Fruit fly (Drosophila melanogaster) whole organism, embryonic: Measurements from ENCODE around the gene yellow-e3.

Experiments
- Abd-B ChIP-seq: fragments of 200-800 bp; sonication (Bioruptor generic); optimal IDR thresholded peaks from 2 replicates; lab custom pipeline; 2018; ENCODE audit warnings: missing biosample characterization, mild to moderate bottlenecking, missing genetic modification characterization, moderate library complexity
- Adf1 ChIP-seq: fragments of 200-800 bp; sonication (Bioruptor generic); IDR thresholded peaks from 2 replicates; pipeline ENCODE4 v1.3.6; 2022; ENCODE audit warnings: missing biosample characterization, missing genetic modification characterization
- Asciz ChIP-seq: fragments of 200-800 bp; sonication (Bioruptor generic); optimal IDR thresholded peaks from 2 replicates; lab custom pipeline; 2017; ENCODE audit warnings: missing biosample characterization, mild to moderate bottlenecking, missing genetic modification characterization, missing genetic modification reagents
- Blimp-1 ChIP-seq: fragments of 200-800 bp; sonication (Bioruptor generic); optimal IDR thresholded peaks from 3 replicates; lab custom pipeline; 2018; ENCODE audit warnings: missing biosample characterization, missing genetic modification characterization, mild to moderate bottlenecking, moderate library complexity, missing genetic modification reagents
- CG10267 ChIP-seq: fragments of 200-800 bp; sonication (Bioruptor generic); optimal IDR thresholded peaks from 2 replicates; lab custom pipeline; 2018; ENCODE audit warnings: missing biosample characterization, mild to moderate bottlenecking, missing genetic modification characterization, moderate library complexity
- CG11456 ChIP-seq: fragments of 200-800 bp; sonication (Bioruptor generic); IDR thresholded peaks from 3 replicates; pipeline ENCODE4 v1.3.6; 2022; ENCODE audit warnings: missing biosample characterization, missing genetic modification characterization
- CG13894 ChIP-seq: fragments of 200-800 bp; sonication (Bioruptor generic); optimal IDR thresholded peaks from 3 replicates; lab custom pipeline; 2018; ENCODE audit warnings: missing biosample characterization, mild to moderate bottlenecking, missing genetic modification characterization, moderate library complexity
- CG1647 ChIP-seq: fragments of 200-800 bp; sonication (Bioruptor generic); optimal IDR thresholded peaks from 3 replicates; lab custom pipeline; 2016; ENCODE audit warnings: missing biosample characterization, missing genetic modification characterization
- CG17361 ChIP-seq: fragments of 200-800 bp; sonication (Bioruptor generic); IDR thresholded peaks from 3 replicates; pipeline ENCODE4 v1.3.6; 2022; ENCODE audit warnings: missing biosample characterization, missing genetic modification characterization
- CG17802 ChIP-seq: fragments of 200-800 bp; sonication (Bioruptor generic); optimal IDR thresholded peaks from 2 replicates; lab custom pipeline; 2018; ENCODE audit warnings: missing biosample characterization, mild to moderate bottlenecking, missing genetic modification characterization, moderate library complexity
- CG30020 ChIP-seq: fragments of 200-800 bp; optimal IDR thresholded peaks from 2 replicates; lab custom pipeline; 2019; ENCODE audit warnings: missing biosample characterization, mild to moderate bottlenecking, missing genetic modification characterization, moderate library complexity
- CG3281 ChIP-seq: fragments of 200-800 bp; sonication (Bioruptor generic); optimal IDR thresholded peaks from 3 replicates; lab custom pipeline; 2017; ENCODE audit warnings: missing biosample characterization, mild to moderate bottlenecking, missing genetic modification characterization
- CG3838 ChIP-seq: fragments of 200-800 bp; sonication (Bioruptor generic); optimal IDR thresholded peaks from 3 replicates; lab custom pipeline; 2016; ENCODE audit warnings: missing biosample characterization, missing genetic modification characterization
- CG5245 ChIP-seq: fragments of 200-800 bp; sonication (Bioruptor generic); optimal IDR thresholded peaks from 3 replicates; lab custom pipeline; 2016; ENCODE audit warnings: missing biosample characterization, missing genetic modification characterization
- CG5953 ChIP-seq: fragments of 200-800 bp; sonication (Bioruptor generic); IDR thresholded peaks from 2 replicates; pipeline ENCODE4 v1.3.6; 2022; ENCODE audit warnings: missing biosample characterization, missing genetic modification characterization
- CG6175 ChIP-seq: fragments of 200-800 bp; sonication (Bioruptor generic); IDR thresholded peaks from 3 replicates; pipeline ENCODE4 v1.3.6; 2022; ENCODE audit warnings: missing biosample characterization, missing genetic modification characterization
- CG6254 ChIP-seq: fragments of 200-800 bp; sonication (Bioruptor generic); optimal IDR thresholded peaks from 3 replicates; lab custom pipeline; 2017; ENCODE audit warnings: mild to moderate bottlenecking, missing biosample characterization, missing genetic modification reagents, missing genetic modification characterization
- CG7928 ChIP-seq: fragments of 200-800 bp; sonication (Bioruptor generic); optimal IDR thresholded peaks from 2 replicates; lab custom pipeline; 2017; ENCODE audit warnings: missing biosample characterization, mild to moderate bottlenecking, missing genetic modification characterization
- CG8290 ChIP-seq, 3 experiments: fragments of 200-800 bp; sonication (Bioruptor generic); optimal IDR thresholded peaks; 2 replicates each; lab custom pipeline; 2016 to 2019; ENCODE audit warnings: missing biosample characterization in 3 of 3, missing genetic modification characterization in 3 of 3, mild to moderate bottlenecking in 2 of 3, moderate library complexity in 1 of 3
- CG9609 ChIP-seq: fragments of 200-800 bp; sonication (Bioruptor generic); optimal IDR thresholded peaks from 3 replicates; lab custom pipeline; 2016; ENCODE audit warnings: missing biosample characterization, missing genetic modification characterization
- CTCF ChIP-seq: fragments of 200-800 bp; sonication (Bioruptor generic); optimal IDR thresholded peaks from 2 replicates; lab custom pipeline; 2017; ENCODE audit warnings: missing biosample characterization, mild to moderate bottlenecking, missing genetic modification characterization, moderate library complexity
- D ChIP-seq, 2 experiments: fragments of 200-800 bp in 1 of 2; fragments of >200 bp in 1 of 2; sonication (Bioruptor generic) in 1 of 2; optimal IDR thresholded peaks; 2 replicates in 1 of 2; 3 replicates in 1 of 2; lab custom pipeline; 2017; ENCODE audit warnings: mild to moderate bottlenecking in 1 of 2, missing biosample characterization in 1 of 2, missing genetic modification characterization in 1 of 2, missing genetic modification reagents in 1 of 2
- Dek ChIP-seq: fragments of 200-800 bp; sonication (Bioruptor generic); optimal IDR thresholded peaks from 3 replicates; lab custom pipeline; 2019; ENCODE audit warnings: missing biosample characterization, mild to moderate bottlenecking, missing genetic modification characterization, moderate library complexity
- Dip3 ChIP-seq: fragments of 200-800 bp; sonication (Bioruptor generic); optimal IDR thresholded peaks from 3 replicates; lab custom pipeline; 2016; ENCODE audit warnings: missing biosample characterization, missing genetic modification characterization
- Doc3 ChIP-seq: fragments of 200-800 bp; sonication (Bioruptor generic); IDR thresholded peaks from 3 replicates; pipeline ENCODE4 v1.3.6; 2022; ENCODE audit warnings: missing biosample characterization, missing genetic modification characterization; ENCODE audit not compliant: partially characterized antibody
- Drgx ChIP-seq: fragments of 200-800 bp; sonication (Bioruptor generic); IDR thresholded peaks from 2 replicates; pipeline ENCODE4 v1.3.6; 2022; ENCODE audit warnings: missing biosample characterization, missing genetic modification characterization
- E2f2 ChIP-seq: fragments of 200-800 bp; sonication (Bioruptor generic); IDR thresholded peaks from 2 replicates; pipeline ENCODE4 v1.3.6; 2022; ENCODE audit warnings: missing biosample characterization, missing genetic modification characterization
- HLH4C ChIP-seq: fragments of 200-800 bp; sonication (Bioruptor generic); IDR thresholded peaks from 3 replicates; pipeline ENCODE4 v1.3.6; 2022; ENCODE audit warnings: missing biosample characterization, missing genetic modification characterization; ENCODE audit not compliant: partially characterized antibody
- Jarid2 ChIP-seq: fragments of 200-800 bp; sonication (Bioruptor generic); optimal IDR thresholded peaks from 3 replicates; lab custom pipeline; 2017; ENCODE audit warnings: mild to moderate bottlenecking, missing biosample characterization, missing genetic modification reagents, missing genetic modification characterization
- Max ChIP-seq: fragments of 200-800 bp; sonication (Bioruptor generic); optimal IDR thresholded peaks from 2 replicates; lab custom pipeline; 2016; ENCODE audit warnings: missing biosample characterization, mild to moderate bottlenecking, missing genetic modification characterization
- Nf-YC ChIP-seq: fragments of 200-800 bp; optimal IDR thresholded peaks from 3 replicates; lab custom pipeline; 2019; ENCODE audit warnings: missing biosample characterization, mild to moderate bottlenecking, missing genetic modification characterization, moderate library complexity
- NfI ChIP-seq: fragments of 200-800 bp; sonication (Bioruptor generic); optimal IDR thresholded peaks from 3 replicates; lab custom pipeline; 2018; ENCODE audit warnings: missing biosample characterization, mild to moderate bottlenecking, missing genetic modification characterization, moderate library complexity
- Rfx ChIP-seq: fragments of 200-800 bp; sonication (Bioruptor generic); IDR thresholded peaks from 2 replicates; pipeline ENCODE4 v1.3.6; 2022; ENCODE audit warnings: missing biosample characterization, missing genetic modification characterization
- Sry-δ ChIP-seq: fragments of 200-800 bp; sonication (Bioruptor generic); optimal IDR thresholded peaks from 2 replicates; lab custom pipeline; 2016; ENCODE audit warnings: missing biosample characterization, missing genetic modification characterization
- caup ChIP-seq: fragments of 200-800 bp; sonication (Bioruptor generic); optimal IDR thresholded peaks from 3 replicates; lab custom pipeline; 2017; ENCODE audit warnings: missing biosample characterization, mild to moderate bottlenecking, missing genetic modification characterization, moderate library complexity; ENCODE audit not compliant: severe bottlenecking
- danr ChIP-seq: fragments of 200-800 bp; sonication (Bioruptor generic); IDR thresholded peaks from 2 replicates; pipeline ENCODE4 v1.3.6; 2022; ENCODE audit warnings: missing biosample characterization, missing genetic modification characterization
- dpn ChIP-seq, 2 experiments: fragments of 200-800 bp; sonication (Bioruptor generic); optimal IDR thresholded peaks; 3 replicates each; lab custom pipeline; 2016; ENCODE audit warnings: missing biosample characterization in 2 of 2, missing genetic modification characterization in 2 of 2
- ems ChIP-seq: fragments of 200-800 bp; sonication (Bioruptor generic); optimal IDR thresholded peaks from 3 replicates; lab custom pipeline; 2016; ENCODE audit warnings: missing biosample characterization, missing genetic modification characterization
- gro ChIP-seq: fragments of 200-800 bp; sonication (Bioruptor generic); optimal IDR thresholded peaks from 2 replicates; lab custom pipeline; 2016; ENCODE audit warnings: missing biosample characterization, missing genetic modification characterization
- ham ChIP-seq: fragments of 200-800 bp; sonication (Bioruptor generic); IDR thresholded peaks from 2 replicates; pipeline ENCODE4 v1.3.6; 2022; ENCODE audit warnings: missing biosample characterization, missing genetic modification characterization
- lov ChIP-seq, 2 experiments: fragments of 200-800 bp in 1 of 2; fragments of >200 bp in 1 of 2; sonication (Bioruptor generic) in 1 of 2; IDR thresholded peaks in 1 of 2; optimal IDR thresholded peaks in 1 of 2; 2 replicates in 1 of 2; 3 replicates in 1 of 2; pipeline versions ENCODE4 v1.3.6 to Lab custom; 2017 to 2022; ENCODE audit warnings: missing biosample characterization in 1 of 2, missing genetic modification characterization in 1 of 2
- otp ChIP-seq: fragments of 200-800 bp; sonication (Bioruptor generic); IDR thresholded peaks from 3 replicates; pipeline ENCODE4, ENCODE4 v1.3.6; 2022; ENCODE audit warnings: missing biosample characterization, missing genetic modification characterization
- p53 ChIP-seq: fragments of 200-800 bp; sonication (Bioruptor generic); optimal IDR thresholded peaks from 2 replicates; lab custom pipeline; 2016; ENCODE audit warnings: missing biosample characterization, missing genetic modification characterization
- pzg ChIP-seq: fragments of 200-800 bp; sonication (Bioruptor generic); optimal IDR thresholded peaks from 3 replicates; lab custom pipeline; 2018; ENCODE audit warnings: missing biosample characterization, mild to moderate bottlenecking, missing genetic modification characterization, moderate library complexity
- sd ChIP-seq: fragments of 200-800 bp; sonication (Bioruptor generic); optimal IDR thresholded peaks from 3 replicates; lab custom pipeline; 2018; ENCODE audit warnings: missing biosample characterization, mild to moderate bottlenecking, missing genetic modification characterization, moderate library complexity
- sima ChIP-seq: fragments of 200-800 bp; sonication (Bioruptor generic); optimal IDR thresholded peaks from 2 replicates; lab custom pipeline; 2016; ENCODE audit warnings: missing biosample characterization, missing genetic modification characterization
- sqz ChIP-seq: fragments of 200-800 bp; sonication (Bioruptor generic); optimal IDR thresholded peaks from 3 replicates; lab custom pipeline; 2018; ENCODE audit warnings: missing biosample characterization, mild to moderate bottlenecking, missing genetic modification characterization
- ttk ChIP-seq: fragments of 200-800 bp; sonication (Bioruptor generic); IDR thresholded peaks from 2 replicates; pipeline ENCODE4 v2.1.2; 2022; ENCODE audit warnings: missing biosample characterization, missing genetic modification characterization
- wdn ChIP-seq: fragments of 200-800 bp; sonication (Bioruptor generic); IDR thresholded peaks from 2 replicates; pipeline ENCODE4 v1.3.6; 2022; ENCODE audit warnings: missing biosample characterization, missing genetic modification characterization

Gene yellow-e3

dm6 chr3R:13452851-13453255 lies 48.2 kb upstream of the yellow-e3 start (continued):
- TF ChIP-seq CG11456 (GFP tag; lab: Robert Waterston, UW): 0 out of 3 replicates have a peak, but pooled peaks have one; percentile 48
- TF ChIP-seq Rfx (GFP tag; lab: Robert Waterston, UW): peak; percentile 74
- peak; percentile 76 for TF ChIP-seq Abd-B
- peak; percentile 55 for TF ChIP-seq Dek (tag; lab: Kevin White, UChicago)
- no peak for TF ChIP-seq D (optimal IDR thresholded peaks at IDR 0.05; lab: Kevin White, UChicago)
- peak; percentile 77 for TF ChIP-seq D (GFP tag; optimal IDR thresholded peaks at IDR 0.05; lab: Kevin White, UChicago)
- peak; percentile 15 for TF ChIP-seq Sry-δ (GFP tag; lab: Kevin White, UChicago)
- TF ChIP-seq gro: no peak
- TF ChIP-seq Drgx (GFP tag; lab: Robert Waterston, UW): peak; percentile 78
- TF ChIP-seq CG8290 (GFP tag; optimal IDR thresholded peaks at IDR 0.05; lab: Kevin White, UChicago): peak; percentile 34
- TF ChIP-seq CG8290 (tag; optimal IDR thresholded peaks at IDR 0.05; lab: Kevin White, UChicago): no peak
- no peak for TF ChIP-seq CG5953 (GFP tag; lab: Robert Waterston, UW)
- TF ChIP-seq danr (GFP tag; lab: Robert Waterston, UW): peak; percentile 30; the same call in 1 of the 2 replicates
- TF ChIP-seq p53: no peak
- peak; percentile 73 to 77 for TF ChIP-seq dpn (GFP tag; optimal IDR thresholded peaks at IDR 0.05; lab: Kevin White, UChicago)
- TF ChIP-seq CG3838: peak; percentile 1
- peak; percentile 84 for TF ChIP-seq CG3281 (GFP tag; lab: Kevin White, UChicago)
- TF ChIP-seq pzg (GFP tag; lab: Kevin White, UChicago): no peak
- TF ChIP-seq Nf-YC (tag; lab: Kevin White, UChicago): peak; percentile 59
- TF ChIP-seq HLH4C (GFP tag; lab: Robert Waterston, UW): no peak
- TF ChIP-seq NfI (GFP tag; lab: Kevin White, UChicago): peak; percentile 67
- peak; percentile 43 for TF ChIP-seq CG7928 (GFP tag; lab: Kevin White, UChicago)
- TF ChIP-seq Adf1 (GFP tag; lab: Robert Waterston, UW): peak; percentile 14; the same call in 1 of the 2 replicates
- peak; percentile 32; the same call in 1 of the 2 replicates for TF ChIP-seq wdn (GFP tag; lab: Robert Waterston, UW)
- TF ChIP-seq otp (GFP tag; lab: Robert Waterston, UW): peak; percentile 18; the same call in 1 of the 3 replicates
- peak; percentile 19 for TF ChIP-seq CTCF (GFP tag; lab: Kevin White, UChicago)
- peak; percentile 37; the same call in 1 of the 2 replicates for TF ChIP-seq E2f2 (GFP tag; lab: Robert Waterston, UW)
- peak; percentile 42 for TF ChIP-seq CG6254 (GFP tag; lab: Kevin White, UChicago)
- peak; percentile 14 for TF ChIP-seq sima (GFP tag; lab: Kevin White, UChicago)
- TF ChIP-seq sqz (GFP tag; lab: Kevin White, UChicago): peak; percentile 60
- TF ChIP-seq ems (GFP tag; lab: Kevin White, UChicago): peak; percentile 42
- no peak for TF ChIP-seq lov (optimal IDR thresholded peaks at IDR 0.05; lab: Kevin White, UChicago)
- TF ChIP-seq lov (GFP tag; IDR thresholded peaks at IDR 0.05; lab: Robert Waterston, UW): no peak
- TF ChIP-seq caup: peak; percentile 52
- peak; percentile 36 for TF ChIP-seq CG9609
- peak; percentile 44 for TF ChIP-seq CG30020 (tag; lab: Kevin White, UChicago)
- TF ChIP-seq CG13894 (tag; lab: Kevin White, UChicago): no peak
- TF ChIP-seq ttk (GFP tag; lab: Robert Waterston, UW): 0 out of 2 replicates have a peak, but pooled peaks have one; percentile 48
- TF ChIP-seq Blimp-1 (GFP tag; lab: Kevin White, UChicago): peak; percentile 77
- peak; percentile 96 for TF ChIP-seq CG17361 (GFP tag; lab: Robert Waterston, UW)
- peak; percentile 54 for TF ChIP-seq CG5245 (GFP tag; lab: Kevin White, UChicago)
- peak; percentile 4 for TF ChIP-seq sd (tag; lab: Kevin White, UChicago)
- TF ChIP-seq Jarid2 (GFP tag; lab: Kevin White, UChicago): peak; percentile 35
- no peak for TF ChIP-seq CG6175 (GFP tag; lab: Robert Waterston, UW)
- TF ChIP-seq CG17802 (tag; lab: Kevin White, UChicago): peak; percentile 14
- peak; percentile 74 for TF ChIP-seq Max (GFP tag; lab: Kevin White, UChicago)
- TF ChIP-seq CG10267: peak; percentile 79
- peak; percentile 59 for TF ChIP-seq Dip3 (GFP tag; lab: Kevin White, UChicago)
- peak; percentile 32 for TF ChIP-seq CG1647 (GFP tag; lab: Kevin White, UChicago)
- TF ChIP-seq Asciz (GFP tag; lab: Kevin White, UChicago): peak; percentile 70
- TF ChIP-seq Doc3 (GFP tag; lab: Robert Waterston, UW): no peak
- 0 out of 2 replicates have a peak, but pooled peaks have one; percentile 48 for TF ChIP-seq ham
